Fruit fly (Drosophila melanogaster): ENCODE data around the gene Tehao.

dm6 chr2L:13414525-13415481 is 20.6 kb upstream of the Tehao start, which contains the start of the genes CG16956, CG42784 and CG43850:
- TF ChIP-seq ttk (optimal IDR thresholded peaks at IDR 0.05) (no peak), insv (optimal IDR thresholded peaks at IDR 0.05) (no peak), Sin3A (optimal IDR thresholded peaks at IDR 0.05) (no peak)

Measured in Kc167 (cell line).